Fruit fly (Drosophila melanogaster): ENCODE data around the gene Syn.
A peak's percentile ranks its signal among the peaks of the same experiment; 100 is the strongest.

Gene Syn

DNA sequence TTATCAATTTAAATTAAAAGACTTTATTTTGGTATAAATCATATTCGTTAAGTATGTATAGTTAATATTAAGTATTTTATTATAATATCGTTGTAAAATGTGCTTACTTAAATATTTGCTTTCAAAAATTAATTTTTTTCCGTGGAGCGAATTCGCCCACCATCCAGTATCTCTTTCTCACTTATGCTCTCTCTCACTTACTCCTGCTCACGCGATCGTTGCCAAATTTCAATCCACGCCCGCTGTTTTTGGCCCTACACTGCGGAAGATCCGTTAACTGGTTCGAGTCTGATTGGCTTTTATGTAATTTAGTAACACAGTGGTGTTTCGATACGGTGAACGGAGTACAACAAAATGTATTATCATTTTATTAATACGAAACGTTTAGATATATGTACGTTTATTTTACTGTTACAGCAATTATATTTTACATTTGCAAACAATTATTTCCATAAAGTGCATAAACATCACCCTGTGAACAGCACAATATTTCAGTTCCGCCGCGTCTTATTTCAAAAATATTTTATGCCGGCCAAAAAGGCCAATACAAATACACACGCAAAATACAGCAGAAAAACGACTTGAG lies 75.2 kb downstream of the Syn start (continued):
- TF ChIP-seq Pdp1 (GFP tag; optimal IDR thresholded peaks at IDR 0.05) (peak; percentile 41 to 84), CG2120 (GFP tag; optimal IDR thresholded peaks at IDR 0.05) (peak; percentile 83), ap (GFP tag; IDR thresholded peaks at IDR 0.05) (no peak), CG5180 (GFP tag; optimal IDR thresholded peaks at IDR 0.05) (peak; percentile 21), sd (tag; optimal IDR thresholded peaks at IDR 0.05) (peak; percentile 41), D19B (GFP tag; optimal IDR thresholded peaks at IDR 0.05) (peak; percentile 27), CG6272 (GFP tag; IDR thresholded peaks at IDR 0.05) (peak; percentile 53; the same call in 1 of the 2 replicates), CG1792 (GFP tag; optimal IDR thresholded peaks at IDR 0.05) (peak; percentile 23), ab (GFP tag; optimal IDR thresholded peaks at IDR 0.05) (no peak), Poxn (GFP tag; IDR thresholded peaks at IDR 0.05) (no peak), sc (optimal IDR thresholded peaks at IDR 0.05) (no peak), sc (GFP tag; optimal IDR thresholded peaks at IDR 0.05) (no peak), ranshi (GFP tag; IDR thresholded peaks at IDR 0.05) (peak; percentile 40), tgo (GFP tag; IDR thresholded peaks at IDR 0.05) (peak; percentile 62; the same call in 2 of the 3 replicates), CG4617 (GFP tag; optimal IDR thresholded peaks at IDR 0.05; ENCODE audit: borderline replicate concordance) (no peak), CG12299 (tag; optimal IDR thresholded peaks at IDR 0.05) (peak; percentile 11), toy (GFP tag; IDR thresholded peaks at IDR 0.05) (0 out of 2 replicates have a peak, but pooled peaks have one; percentile 64), CG10209 (GFP tag; optimal IDR thresholded peaks at IDR 0.05) (peak; percentile 29), Med (GFP tag) (peak; percentile 93), tna (GFP tag; IDR thresholded peaks at IDR 0.05; ENCODE audit: partially characterized antibody) (no peak), Dip2 (GFP tag; IDR thresholded peaks at IDR 0.05) (no peak), CG8944 (GFP tag; optimal IDR thresholded peaks at IDR 0.05) (no peak), ro (GFP tag; IDR thresholded peaks at IDR 0.05) (no peak), ATbp (GFP tag; optimal IDR thresholded peaks at IDR 0.05) (no peak), tll (GFP tag; optimal IDR thresholded peaks at IDR 0.05) (no peak), Scr (GFP tag; IDR thresholded peaks at IDR 0.05; ENCODE audit: partially characterized antibody) (no peak), Lhr (GFP tag; optimal IDR thresholded peaks at IDR 0.05) (no peak), h (optimal IDR thresholded peaks at IDR 0.05) (no peak), fd96Cb (tag; optimal IDR thresholded peaks at IDR 0.05) (peak; percentile 19), yki (optimal IDR thresholded peaks at IDR 0.05) (no peak), hbn (GFP tag; IDR thresholded peaks at IDR 0.05; ENCODE audit: partially characterized antibody) (no peak), CG10462 (GFP tag; optimal IDR thresholded peaks at IDR 0.05) (peak; percentile 27), br (optimal IDR thresholded peaks at IDR 0.05) (no peak), Sry-δ (GFP tag; optimal IDR thresholded peaks at IDR 0.05) (no peak), Dip3 (GFP tag; optimal IDR thresholded peaks at IDR 0.05) (peak; percentile 72), tup (GFP tag; optimal IDR thresholded peaks at IDR 0.05) (no peak), sqz (GFP tag; optimal IDR thresholded peaks at IDR 0.05) (no peak), dm (GFP tag; optimal IDR thresholded peaks at IDR 0.05) (peak; percentile 17), ssp (GFP tag; IDR thresholded peaks at IDR 0.05) (peak; percentile 20; the same call in 1 of the 2 replicates), HLHmδ (GFP tag; optimal IDR thresholded peaks at IDR 0.05) (no peak), jing (GFP tag; optimal IDR thresholded peaks at IDR 0.05) (no peak), NC2β (GFP tag; optimal IDR thresholded peaks at IDR 0.05) (no peak), CG4707 (GFP tag; optimal IDR thresholded peaks at IDR 0.05) (no peak), ham (GFP tag; IDR thresholded peaks at IDR 0.05) (0 out of 2 replicates have a peak, but pooled peaks have one; percentile 30), vvl (GFP tag; IDR thresholded peaks at IDR 0.05) (peak; percentile 58), Spps (tag; optimal IDR thresholded peaks at IDR 0.05) (no peak), CG7928 (GFP tag; optimal IDR thresholded peaks at IDR 0.05) (no peak), psq (GFP tag; optimal IDR thresholded peaks at IDR 0.05) (no peak), lmd (GFP tag; IDR thresholded peaks at IDR 0.05) (peak; percentile 64; the same call in 1 of the 2 replicates), danr (GFP tag; IDR thresholded peaks at IDR 0.05) (no peak), lilli (GFP tag; optimal IDR thresholded peaks at IDR 0.05) (peak; percentile 64)

All from whole organism, embryonic.